Fruit fly (Drosophila melanogaster): ENCODE data around the gene CG34124.
A peak's percentile ranks its signal among the peaks of the same experiment; 100 is the strongest.

CG34124 gene

dm6 chr2L:5004677-5005463, 46.7 kb downstream of the CG34124 start (continued):
- TF ChIP-seq E2f2 (GFP tag; IDR thresholded peaks at IDR 0.05) (peak; percentile 77), ap (GFP tag; IDR thresholded peaks at IDR 0.05) (peak; percentile 94), Taf1 (GFP tag; IDR thresholded peaks at IDR 0.05) (peak; percentile 94), CrebB (tag; optimal IDR thresholded peaks at IDR 0.05) (peak; percentile 92), stwl (tag; optimal IDR thresholded peaks at IDR 0.05) (peak; percentile 20), CG16815 (GFP tag; optimal IDR thresholded peaks at IDR 0.05) (peak; percentile 93), CG13624 (GFP tag; optimal IDR thresholded peaks at IDR 0.05) (peak; percentile 97), dm (GFP tag; optimal IDR thresholded peaks at IDR 0.05) (peak; percentile 84), al (GFP tag; IDR thresholded peaks at IDR 0.05) (peak; percentile 92), CG4424 (GFP tag; optimal IDR thresholded peaks at IDR 0.05) (peak; percentile 94), D19B (GFP tag; optimal IDR thresholded peaks at IDR 0.05) (peak; percentile 84), CG3847 (GFP tag; IDR thresholded peaks at IDR 0.05) (peak; percentile 96), fru (optimal IDR thresholded peaks at IDR 0.05) (no peak), fd64A (GFP tag; optimal IDR thresholded peaks at IDR 0.05) (peak; percentile 71), Mes4 (GFP tag; optimal IDR thresholded peaks at IDR 0.05) (peak; percentile 91), BtbVII (GFP tag; optimal IDR thresholded peaks at IDR 0.05) (peak; percentile 93), CG3407 (GFP tag; optimal IDR thresholded peaks at IDR 0.05) (peak; percentile 86), CG13296 (GFP tag; optimal IDR thresholded peaks at IDR 0.05) (peak; percentile 96), NK7.1 (GFP tag; optimal IDR thresholded peaks at IDR 0.05) (peak; percentile 91), Hmx (GFP tag; optimal IDR thresholded peaks at IDR 0.05) (peak; percentile 74), Camta (GFP tag; optimal IDR thresholded peaks at IDR 0.05) (peak; percentile 92), z (GFP tag; IDR thresholded peaks at IDR 0.05) (peak; percentile 56; the same call in 1 of the 3 replicates), CG7745 (tag; optimal IDR thresholded peaks at IDR 0.05) (no peak), CG1647 (GFP tag; optimal IDR thresholded peaks at IDR 0.05) (peak; percentile 92), chif (GFP tag; optimal IDR thresholded peaks at IDR 0.05) (peak; percentile 93 to 94), Fer2 (tag; optimal IDR thresholded peaks at IDR 0.05) (peak; percentile 93), bowl (GFP tag; IDR thresholded peaks at IDR 0.05) (peak; percentile 84; the same call in 1 of the 2 replicates), CG30020 (tag; optimal IDR thresholded peaks at IDR 0.05) (peak; percentile 61), Asciz (GFP tag; optimal IDR thresholded peaks at IDR 0.05) (peak; percentile 89), sens-2 (GFP tag; IDR thresholded peaks at IDR 0.05) (peak; percentile 91), Nf-YA (GFP tag; IDR thresholded peaks at IDR 0.05) (peak; percentile 88), CG15073 (GFP tag; optimal IDR thresholded peaks at IDR 0.05) (peak; percentile 74), gt (GFP tag; IDR thresholded peaks at IDR 0.05) (peak; percentile 81), ci (GFP tag; IDR thresholded peaks at IDR 0.05) (peak; percentile 97), gro (GFP tag; optimal IDR thresholded peaks at IDR 0.05) (peak; percentile 96), CG13894 (tag; optimal IDR thresholded peaks at IDR 0.05) (peak; percentile 98), cas (GFP tag; IDR thresholded peaks at IDR 0.05) (peak; percentile 95), toy (GFP tag; IDR thresholded peaks at IDR 0.05) (peak; percentile 82), Spps (tag; optimal IDR thresholded peaks at IDR 0.05) (peak; percentile 77), slbo (GFP tag; IDR thresholded peaks at IDR 0.05) (peak; percentile 98), Gsc (GFP tag; IDR thresholded peaks at IDR 0.05) (peak; percentile 88), Dfd (GFP tag; optimal IDR thresholded peaks at IDR 0.05) (no peak), Mad (GFP tag; optimal IDR thresholded peaks at IDR 0.05) (peak; percentile 90), amos (GFP tag; IDR thresholded peaks at IDR 0.05; ENCODE audit: partially characterized antibody) (no peak), danr (GFP tag; IDR thresholded peaks at IDR 0.05) (peak; percentile 90), mld (GFP tag; IDR thresholded peaks at IDR 0.05; ENCODE audit: partially characterized antibody) (no peak), CG42726 (GFP tag; IDR thresholded peaks at IDR 0.05; ENCODE audit: partially characterized antibody) (no peak), sim (GFP tag; IDR thresholded peaks at IDR 0.05) (peak; percentile 81), tio (GFP tag; optimal IDR thresholded peaks at IDR 0.05) (no peak), crc (GFP tag; optimal IDR thresholded peaks at IDR 0.05) (peak; percentile 91), Side (GFP tag; optimal IDR thresholded peaks at IDR 0.05) (peak; percentile 95)

Measured in whole organism, embryonic.